Worm (Caenorhabditis elegans): ENCODE measurements around the gene F13A2.2.

Gene F13A2.2

ce11 chrV:4384482-4384881 is at the start of gene F13A2.2:
F13A2.2 (minus strand) TSS chrV:4384582.
- TF ChIP-seq snpc-1.3 (tag; optimal IDR thresholded peaks at IDR 0.05; ENCODE audit: insufficient read depth) = no peak
- TF ChIP-seq unc-130 (GFP tag; optimal IDR thresholded peaks at IDR 0.05) = no peak
- no peak for TF ChIP-seq F22D6.2 (tag; optimal IDR thresholded peaks at IDR 0.05)
- TF ChIP-seq nfyb-1 (GFP tag; IDR thresholded peaks at IDR 0.05) = no peak
- TF ChIP-seq akir-1 (GFP tag; optimal IDR thresholded peaks at IDR 0.05) = no peak
- TF ChIP-seq madf-6 (GFP tag; IDR thresholded peaks at IDR 0.05) = no peak
- no peak for TF ChIP-seq him-1 (tag; optimal IDR thresholded peaks at IDR 0.05)
- no peak for TF ChIP-seq dpl-1 (GFP tag; optimal IDR thresholded peaks at IDR 0.05)
- no peak for TF ChIP-seq lag-1 (GFP tag; IDR thresholded peaks at IDR 0.05)

- TF ChIP-seq D2030.7 (GFP tag; IDR thresholded peaks at IDR 0.05) = no peak
- 0 out of 2 replicates have a peak, but pooled peaks have one; percentile 49 for TF ChIP-seq ztf-25 (GFP tag; IDR thresholded peaks at IDR 0.05)
- TF ChIP-seq K12H6.12 (tag; optimal IDR thresholded peaks at IDR 0.05) = no peak
- 0 out of 2 replicates have a peak, but pooled peaks have one; percentile 28 for TF ChIP-seq F37B4.10 (GFP tag; IDR thresholded peaks at IDR 0.05)
- TF ChIP-seq let-526 (GFP tag; IDR thresholded peaks at IDR 0.05) = no peak
- TF ChIP-seq madf-3 (GFP tag; IDR thresholded peaks at IDR 0.05) = peak; percentile 64; the same call in 1 of the 2 replicates
- TF ChIP-seq egrh-3 (GFP tag; IDR thresholded peaks at IDR 0.05) = peak; percentile 95
- no peak for TF ChIP-seq ztf-3 (GFP tag; optimal IDR thresholded peaks at IDR 0.05)
- peak; percentile 85 for TF ChIP-seq zfh-2 (GFP tag; conservative IDR thresholded peaks at IDR 0.05)
These were observed 48.4 kb upstream of the F13A2.2 start, which contains the start of gene Y47D7A.15 for ce11 chrV:4432783-4433237. Y47D7A.15 (minus strand) TSS chrV:4433187.

ce11 chrV:4432196-4432595 is 47.8 kb upstream of the F13A2.2 start:
- TF ChIP-seq zfh-2 (GFP tag; conservative IDR thresholded peaks at IDR 0.05) (peak; percentile 55), egrh-3 (GFP tag; IDR thresholded peaks at IDR 0.05) (peak; percentile 93)

- TF ChIP-seq ztf-28 (GFP tag; IDR thresholded peaks at IDR 0.05) = no peak
- no peak for TF ChIP-seq fkh-3 (tag; optimal IDR thresholded peaks at IDR 0.05)
- no peak for TF ChIP-seq egl-44 (GFP tag; IDR thresholded peaks at IDR 0.05)
- TF ChIP-seq lin-26 (GFP tag; IDR thresholded peaks at IDR 0.05) = no peak
- no peak for TF ChIP-seq chd-7 (tag; optimal IDR thresholded peaks at IDR 0.05)
- TF ChIP-seq ccch-3 (GFP tag; optimal IDR thresholded peaks at IDR 0.05) = no peak
- TF ChIP-seq C06A6.2 (GFP tag; conservative IDR thresholded peaks at IDR 0.05) = no peak
- TF ChIP-seq madf-3 (GFP tag; IDR thresholded peaks at IDR 0.05) = no peak
- no peak for TF ChIP-seq lir-1 (GFP tag; conservative IDR thresholded peaks at IDR 0.05)
- no peak for TF ChIP-seq mel-28 (tag; optimal IDR thresholded peaks at IDR 0.05; ENCODE audit: borderline replicate concordance)
- TF ChIP-seq snpc-3.4 (tag; optimal IDR thresholded peaks at IDR 0.05) = no peak
- TF ChIP-seq akir-1 (GFP tag; optimal IDR thresholded peaks at IDR 0.05) = no peak
- no peak for TF ChIP-seq ztf-25 (GFP tag; IDR thresholded peaks at IDR 0.05)
These were observed 45.2 kb upstream of the F13A2.2 start, which contains the start of gene Y47D7A.12 for ce11 chrV:4429576-4429975. Y47D7A.12 (minus strand) TSS chrV:4429676.

- no peak for TF ChIP-seq Y53F4B.3 (GFP tag; IDR thresholded peaks at IDR 0.05)
- no peak for TF ChIP-seq hmg-20 (GFP tag; IDR thresholded peaks at IDR 0.05)
- no peak for TF ChIP-seq F57C9.4 (tag; optimal IDR thresholded peaks at IDR 0.05)
- TF ChIP-seq F57A8.1 (GFP tag; optimal IDR thresholded peaks at IDR 0.05) = no peak
- TF ChIP-seq pbrm-1 (GFP tag; IDR thresholded peaks at IDR 0.05) = no peak
- no peak for TF ChIP-seq bed-2 (GFP tag; IDR thresholded peaks at IDR 0.05)
- TF ChIP-seq zim-3 (tag; optimal IDR thresholded peaks at IDR 0.05) = no peak
- no peak for TF ChIP-seq die-1 (tag; optimal IDR thresholded peaks at IDR 0.05)
These were observed 43.8 kb upstream of the F13A2.2 start, which contains the start of gene Y47D7A.11 for ce11 chrV:4428202-4428601. Y47D7A.11 (minus strand) TSS chrV:4428302.

All from whole organism, young adult.